Fruit fly (Drosophila melanogaster): ENCODE data around the gene CG34452.

DNA sequence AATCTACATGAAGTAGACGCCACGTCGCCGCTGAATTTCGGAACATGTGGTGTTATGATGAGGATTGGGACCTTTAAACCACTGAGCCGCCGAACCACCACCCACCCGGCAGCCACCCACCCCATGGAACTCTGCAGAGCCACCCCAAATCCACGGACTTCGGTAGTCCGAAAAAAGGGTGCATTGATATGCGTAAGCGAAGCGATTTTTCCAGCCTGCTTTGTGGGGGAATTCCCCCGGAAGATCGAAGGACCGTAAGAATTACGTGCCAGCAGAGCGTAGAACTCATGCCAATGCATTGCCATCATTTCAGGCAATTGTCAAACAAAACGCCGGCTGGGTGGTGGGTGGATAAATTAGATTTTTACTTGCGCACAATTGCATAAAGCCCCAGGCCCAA lies 9.4 kb downstream of the CG34452 start:
- TF ChIP-seq Myc (optimal IDR thresholded peaks at IDR 0.05) = no peak
- TF ChIP-seq ttk (optimal IDR thresholded peaks at IDR 0.05) = no peak
- TF ChIP-seq h (optimal IDR thresholded peaks at IDR 0.05) = no peak
- no peak for TF ChIP-seq insv (optimal IDR thresholded peaks at IDR 0.05)
